Worm (Caenorhabditis elegans) whole organism, young adult: ENCODE measurements around the gene str-2.

Experiments
- Y53F4B.3 ChIP-seq: fragments of 200-800 bp; sonication (Bioruptor generic); IDR thresholded peaks from 2 replicates; pipeline ENCODE4 v1.3.6; 2022; ENCODE audit warnings: missing genetic modification reagents, missing genetic modification characterization, missing compliant biosample characterization
- Y95B8A.8 ChIP-seq: fragments of 200-800 bp; sonication (Bioruptor generic); IDR thresholded peaks from 2 replicates; pipeline ENCODE4 v1.3.6; 2022; ENCODE audit warnings: missing genetic modification reagents, missing genetic modification characterization, missing compliant biosample characterization
- aptf-3 ChIP-seq: fragments of 200-800 bp; sonication (Bioruptor generic); IDR thresholded peaks from 2 replicates; pipeline ENCODE4 v1.3.6; 2022; ENCODE audit warnings: missing genetic modification characterization, missing compliant biosample characterization
- him-1 ChIP-seq: sonication (generic microtip); optimal IDR thresholded peaks from 2 replicates; lab custom pipeline; 2016; ENCODE audit warnings: missing genotype, missing genetic modification reagents, missing genetic modification characterization, missing compliant biosample characterization
- lin-40 ChIP-seq: sonication (generic microtip); optimal IDR thresholded peaks from 2 replicates; lab custom pipeline; 2016; ENCODE audit warnings: missing genetic modification characterization, mild to moderate bottlenecking, missing compliant biosample characterization, missing genotype, missing genetic modification reagents
- sptf-2 ChIP-seq: fragments of 200-800 bp; sonication (Bioruptor generic); optimal IDR thresholded peaks from 2 replicates; lab custom pipeline; 2018; ENCODE audit warnings: mild to moderate bottlenecking, missing genetic modification characterization, missing compliant biosample characterization

- TF ChIP-seq him-1 (tag; lab: Kevin White, UChicago): no peak
- TF ChIP-seq sptf-2 (GFP tag; lab: Kevin White, UChicago): no peak
- TF ChIP-seq aptf-3 (GFP tag; lab: Robert Waterston, UW): no peak
- no peak for TF ChIP-seq Y95B8A.8 (GFP tag; lab: Robert Waterston, UW)
- TF ChIP-seq Y53F4B.3 (GFP tag; lab: Robert Waterston, UW): no peak
- no peak for TF ChIP-seq lin-40 (tag; lab: Kevin White, UChicago)
Observed at ce11 chrV:9796562-9796961, 27.5 kb downstream of the str-2 start, which contains the start of gene F46B6.9.
